Fruit fly (Drosophila melanogaster) S2 (cell line): ENCODE measurements around the gene CG43155.

Experiments
- CG8478 ChIP-seq: fragments of >200 bp; optimal IDR thresholded peaks from 2 replicates; lab custom pipeline; 2018
- CTCF ChIP-seq, 2 experiments: fragments of >200 bp; optimal IDR thresholded peaks; 2 replicates each; lab custom pipeline; 2018

Gene CG43155

DNA sequence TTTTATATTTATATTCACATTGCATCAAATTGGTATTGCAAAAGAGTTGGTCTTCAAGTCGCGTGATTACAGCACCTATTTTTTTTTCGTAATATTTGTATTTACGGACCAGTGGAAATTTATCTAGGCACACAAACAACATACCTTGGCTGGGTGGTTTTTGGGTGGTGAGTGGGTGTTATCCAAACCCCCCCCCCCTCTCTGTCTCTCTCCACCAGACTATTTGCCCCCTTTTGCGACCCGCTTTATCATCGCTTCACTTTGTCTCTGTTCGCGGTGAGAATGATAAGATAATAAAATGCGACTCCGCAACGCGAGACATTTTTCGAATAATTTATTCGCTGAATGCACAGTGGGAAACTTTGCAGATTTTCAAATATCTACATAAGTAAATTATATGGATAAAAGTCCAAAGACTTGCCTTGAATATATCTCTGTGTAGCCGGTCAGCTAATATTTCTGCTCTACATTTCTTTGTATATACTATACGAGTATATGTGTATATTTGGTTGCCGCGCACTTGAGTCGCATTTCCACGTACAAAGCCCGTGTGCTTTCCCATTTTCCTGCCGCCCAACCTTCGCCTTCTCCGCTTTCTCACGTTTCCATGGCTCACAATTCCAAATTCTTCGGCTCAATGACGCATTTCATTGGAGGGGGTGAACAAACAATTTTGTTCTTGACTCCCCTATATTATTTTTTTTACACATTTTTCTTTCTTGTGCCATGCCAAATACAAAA is 41.8 kb downstream of the CG43155 start:
- no peak for TF ChIP-seq CG8478
- TF ChIP-seq CTCF (optimal IDR thresholded peaks at IDR 0.05; lab: Kevin White, UChicago) = no peak

DNA sequence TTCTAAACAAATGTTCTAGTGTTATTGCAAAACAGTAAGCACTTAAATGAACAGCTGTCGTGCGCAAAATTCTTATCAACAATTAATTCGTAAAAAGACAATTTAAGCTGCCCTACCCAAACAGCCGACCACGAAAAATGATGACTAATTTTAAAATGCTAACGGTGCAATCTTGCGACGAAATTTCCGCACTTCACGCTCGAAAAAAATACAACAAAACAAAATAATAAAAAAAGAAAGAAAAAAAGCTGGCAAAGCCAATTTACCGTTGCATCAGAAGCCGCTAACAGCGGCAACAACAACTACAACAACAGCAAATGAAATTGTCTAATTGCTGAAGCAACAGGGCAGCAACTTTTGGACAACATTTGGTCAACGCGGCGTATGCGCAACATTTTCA is 44.0 kb downstream of the CG43155 start:
- TF ChIP-seq CTCF (optimal IDR thresholded peaks at IDR 0.05; lab: Kevin White, UChicago) = no peak
- TF ChIP-seq CG8478 = no peak

DNA sequence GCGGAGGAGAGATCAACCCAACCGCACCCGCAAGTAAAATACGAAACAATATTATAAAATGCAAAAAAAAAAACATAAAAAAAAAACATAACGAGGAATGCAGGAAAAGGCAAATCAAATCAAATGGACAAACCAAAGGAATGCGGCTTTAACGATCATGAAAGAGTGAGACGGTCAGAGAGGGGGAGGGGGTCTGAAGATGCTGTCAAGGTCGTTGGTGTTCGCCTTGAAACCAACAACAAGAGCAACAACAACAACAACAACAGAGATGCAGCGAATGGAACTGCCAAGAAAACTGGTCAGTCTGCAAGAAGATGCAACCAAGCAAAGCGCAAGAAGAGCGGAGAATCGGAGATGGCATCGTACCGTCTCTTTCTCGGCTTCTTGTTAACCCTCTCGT is 46.6 kb downstream of the CG43155 start:
- TF ChIP-seq CTCF (optimal IDR thresholded peaks at IDR 0.05; lab: Kevin White, UChicago) (no peak), CG8478 (no peak)

DNA sequence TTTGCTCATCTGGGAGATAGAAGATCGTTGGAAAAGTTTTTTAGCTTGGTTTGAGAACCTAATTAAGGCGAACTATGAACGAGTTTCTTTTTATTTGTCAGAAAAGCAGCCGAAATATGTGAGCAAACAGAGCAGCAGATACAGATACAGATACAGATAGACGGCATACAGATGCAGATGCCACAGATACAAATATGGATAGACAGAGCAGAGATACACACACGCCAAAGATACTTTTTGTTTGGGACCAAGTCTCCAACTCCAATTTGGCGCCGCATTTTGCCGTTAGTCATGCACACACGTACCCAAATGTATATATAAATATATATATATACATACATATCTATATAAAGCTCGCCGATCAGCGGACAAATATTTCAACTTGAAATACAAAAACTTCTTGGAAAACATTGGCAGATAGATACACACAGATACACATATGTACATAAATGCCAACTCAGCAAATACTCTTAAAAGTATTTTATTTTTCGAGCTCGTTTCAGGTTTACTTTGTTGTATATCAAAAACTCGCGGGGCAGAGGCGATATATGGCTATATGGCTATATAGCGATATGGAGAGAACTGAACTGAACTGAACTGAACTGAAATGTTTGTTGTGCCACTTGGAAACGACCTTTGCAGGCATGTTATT is 50.7 kb downstream of the CG43155 start:
- TF ChIP-seq CTCF (optimal IDR thresholded peaks at IDR 0.05; lab: Kevin White, UChicago) (no peak), CG8478 (no peak)

DNA sequence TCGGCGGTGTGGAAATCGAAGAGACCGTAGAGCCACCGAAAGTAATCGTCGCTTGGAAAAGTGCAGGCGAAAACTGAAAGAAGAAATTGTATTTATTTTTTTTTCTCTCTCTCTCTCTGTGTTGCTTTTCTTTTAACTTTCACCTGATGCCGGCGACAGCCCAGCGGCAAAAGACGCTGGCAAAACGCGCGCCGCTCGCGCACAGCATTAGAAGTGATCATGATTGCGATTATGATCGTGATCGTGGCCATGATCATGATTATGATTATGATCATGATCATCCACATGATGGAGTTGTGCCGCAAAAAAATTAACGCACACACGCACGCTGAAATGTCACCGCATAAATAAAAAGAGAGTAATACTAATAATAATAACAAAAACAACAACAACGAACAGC is 51.7 kb downstream of the CG43155 start:
- TF ChIP-seq CG8478 (no peak), CTCF (optimal IDR thresholded peaks at IDR 0.05; lab: Kevin White, UChicago) (no peak)

DNA sequence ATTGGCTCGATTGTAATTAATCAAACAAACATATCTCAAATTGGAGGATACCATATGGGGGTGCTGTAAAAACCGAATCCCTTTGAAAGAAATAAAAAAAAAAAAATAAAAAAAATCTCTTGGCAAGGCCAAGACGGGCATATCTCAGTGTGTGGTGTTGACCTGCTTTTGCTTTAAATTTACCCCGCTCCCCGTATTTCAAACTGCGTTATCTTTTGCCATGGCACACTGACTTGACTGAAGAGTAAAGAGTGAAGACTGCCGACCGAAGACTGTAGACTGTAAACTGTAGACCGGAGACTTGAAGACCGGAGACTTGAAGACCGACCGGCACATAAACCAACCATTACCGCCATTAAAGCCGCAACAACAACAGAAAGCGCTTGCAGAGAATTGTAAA is 52.4 kb downstream of the CG43155 start:
- no peak for TF ChIP-seq CTCF (optimal IDR thresholded peaks at IDR 0.05; lab: Kevin White, UChicago)
- TF ChIP-seq CG8478 = no peak

DNA sequence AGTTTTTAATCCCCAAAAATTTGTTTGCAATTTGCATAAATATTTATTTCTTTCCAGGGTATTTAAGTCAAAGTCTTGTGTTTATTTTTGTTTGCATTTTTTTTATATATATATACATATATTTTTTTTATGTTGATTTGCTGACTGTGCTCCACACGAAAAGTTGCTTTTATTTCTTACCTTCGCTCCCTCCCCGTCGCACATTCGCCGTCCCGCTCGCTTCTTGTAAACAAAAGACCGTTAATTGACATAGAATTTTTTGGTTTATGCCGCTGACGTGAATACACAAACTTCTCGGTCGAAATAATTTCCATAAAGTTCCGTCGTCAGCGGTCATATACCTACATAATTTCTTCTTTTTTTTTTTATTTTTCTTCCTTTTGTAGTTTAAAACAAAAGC is 53.3 kb downstream of the CG43155 start:
- TF ChIP-seq CTCF (optimal IDR thresholded peaks at IDR 0.05; lab: Kevin White, UChicago) (no peak), CG8478 (no peak)

DNA sequence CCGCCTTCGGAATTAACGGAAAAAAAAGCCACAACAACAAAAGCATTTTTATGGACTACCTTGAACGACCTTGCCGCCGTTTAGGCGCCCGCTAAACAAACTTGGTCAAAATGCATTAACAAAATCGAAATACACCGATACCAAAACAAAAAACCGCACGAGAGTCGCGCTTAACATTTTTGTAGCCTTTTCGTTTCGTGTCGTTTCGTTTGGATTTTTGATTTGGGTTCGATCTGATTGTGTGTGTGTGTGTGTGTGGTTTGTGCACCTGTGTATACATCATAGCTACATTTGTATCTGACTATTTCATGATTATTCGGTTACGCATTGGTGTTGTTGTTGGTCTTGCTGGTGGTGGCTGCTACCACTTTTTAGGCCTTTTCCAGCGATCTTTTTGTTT is 56.0 kb downstream of the CG43155 start:
- TF ChIP-seq CTCF (optimal IDR thresholded peaks at IDR 0.05; lab: Kevin White, UChicago) (no peak), CG8478 (no peak)

DNA sequence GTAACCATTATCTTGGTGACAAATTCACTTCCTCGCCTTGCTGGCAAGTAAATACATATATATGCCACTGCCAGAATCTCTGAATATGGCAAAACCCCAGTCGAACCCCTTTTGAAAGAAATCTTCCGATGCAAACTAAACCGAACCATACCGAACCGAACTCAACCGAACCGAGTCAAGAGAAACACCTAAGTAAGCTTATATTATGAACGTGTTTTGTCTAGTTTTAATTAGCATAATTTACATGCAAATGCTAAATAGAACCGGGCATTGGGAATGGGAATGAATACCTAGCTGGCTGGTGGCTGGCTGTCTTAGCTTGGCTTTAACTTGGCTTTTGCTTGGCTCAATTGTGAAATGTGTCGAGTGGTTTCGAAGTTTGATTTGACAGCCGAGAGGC is 57.7 kb downstream of the CG43155 start:
- TF ChIP-seq CG8478 (no peak), CTCF (optimal IDR thresholded peaks at IDR 0.05; lab: Kevin White, UChicago) (no peak)

DNA sequence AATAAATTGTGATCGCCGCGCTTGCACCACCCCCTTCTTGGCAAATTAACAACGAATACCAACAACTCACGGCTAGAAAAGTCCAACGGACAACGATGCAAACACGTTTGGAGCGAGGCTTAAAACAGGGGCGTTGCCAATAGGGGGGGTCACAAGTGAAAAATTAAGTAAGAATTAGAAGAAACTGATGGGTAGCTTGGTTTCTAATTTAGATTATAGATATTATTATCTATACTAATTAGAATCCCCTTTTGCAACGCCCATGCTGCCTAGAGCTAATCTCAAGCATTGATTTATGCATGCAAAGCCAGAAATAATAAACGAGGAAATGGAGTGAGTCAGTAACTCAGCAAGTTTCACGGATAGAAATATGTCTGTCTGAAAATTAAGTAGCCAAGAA is 58.8 kb downstream of the CG43155 start:
- TF ChIP-seq CTCF (optimal IDR thresholded peaks at IDR 0.05; lab: Kevin White, UChicago) (no peak), CG8478 (no peak)

DNA sequence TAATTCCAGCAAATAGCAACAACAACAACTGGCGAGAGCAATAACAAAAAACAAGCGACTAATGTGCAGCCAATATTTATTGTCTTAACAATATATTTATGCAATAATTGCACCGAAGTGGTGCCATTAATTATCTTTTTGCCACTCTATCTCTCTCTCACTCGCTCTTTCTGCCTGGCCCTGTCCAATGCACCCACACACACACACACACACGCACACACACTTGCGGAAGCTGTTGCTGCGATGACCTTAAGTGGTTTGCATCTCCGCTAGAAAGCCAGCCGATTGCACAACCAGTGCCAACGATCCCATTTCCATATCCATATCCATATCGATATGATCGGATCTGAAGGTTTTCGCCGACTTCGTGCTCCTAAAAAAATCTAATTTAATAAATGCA is 60.6 kb downstream of the CG43155 start:
- no peak for TF ChIP-seq CTCF (optimal IDR thresholded peaks at IDR 0.05; lab: Kevin White, UChicago)
- no peak for TF ChIP-seq CG8478

DNA sequence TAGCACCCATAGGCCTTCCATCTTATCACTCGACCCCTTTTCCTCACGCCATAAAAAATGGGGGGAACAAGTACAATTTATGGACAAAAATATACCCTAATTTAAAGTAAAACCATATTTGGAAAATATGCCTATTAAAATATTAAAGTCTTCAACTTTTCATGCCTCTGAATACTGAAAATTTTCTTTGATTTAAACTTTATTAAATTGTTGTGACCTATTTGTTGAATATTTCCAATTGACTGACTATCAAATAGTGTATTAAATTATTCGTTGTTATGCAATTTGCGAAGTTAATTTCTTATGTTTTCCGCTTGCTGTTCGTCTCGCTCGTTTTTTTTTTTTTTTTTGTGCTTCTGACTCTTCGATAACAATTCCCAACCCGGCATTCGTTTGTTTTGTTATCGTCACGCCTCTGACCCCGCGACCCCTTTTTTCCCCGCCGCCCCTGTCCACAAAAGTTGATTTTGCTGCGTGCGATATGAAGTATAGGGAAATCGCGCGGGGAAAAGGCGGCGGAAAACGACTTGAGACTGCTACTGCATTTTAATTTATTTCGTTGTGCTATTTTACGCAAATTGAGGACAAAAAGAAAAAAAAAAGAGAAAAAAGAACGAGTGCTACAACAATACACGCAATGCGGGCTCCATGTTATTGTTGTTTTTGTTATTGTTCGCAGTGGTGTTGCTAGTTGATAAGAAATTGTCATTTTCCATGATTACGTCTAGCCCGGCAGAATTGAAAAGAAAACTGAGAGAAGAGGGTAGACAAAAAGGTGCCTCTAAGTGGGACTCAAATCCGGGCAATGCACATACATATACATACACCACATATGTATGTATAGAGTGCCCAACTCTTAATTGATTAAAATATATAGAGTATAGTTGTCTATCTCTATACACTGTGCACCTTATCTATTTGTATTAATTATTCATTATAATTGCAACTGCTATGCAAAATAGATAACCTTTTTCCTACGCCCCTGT is 62.3 kb downstream of the CG43155 start:
- no peak for TF ChIP-seq CG8478
- no peak for TF ChIP-seq CTCF (optimal IDR thresholded peaks at IDR 0.05; lab: Kevin White, UChicago)

DNA sequence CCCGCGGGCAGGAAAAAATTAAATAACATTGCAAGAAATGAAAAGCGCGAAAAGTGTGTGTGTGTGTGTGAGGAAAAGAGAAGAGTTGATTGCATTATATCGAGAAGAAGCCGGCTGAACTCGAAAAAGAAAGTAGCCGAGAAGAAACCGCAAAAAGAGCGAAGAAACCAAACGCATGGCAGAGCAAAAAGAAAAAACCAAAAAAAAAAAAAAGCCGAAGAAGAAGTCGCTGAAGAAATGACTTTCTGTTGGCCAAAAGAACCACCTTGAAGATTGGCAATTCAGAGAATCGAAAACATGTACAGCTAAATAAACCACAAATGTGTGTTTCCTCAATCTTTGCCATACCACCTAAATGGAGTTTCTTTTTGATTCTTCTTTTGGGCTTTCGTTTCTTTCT is 64.3 kb downstream of the CG43155 start:
- TF ChIP-seq CTCF (optimal IDR thresholded peaks at IDR 0.05; lab: Kevin White, UChicago) = no peak
- TF ChIP-seq CG8478 = no peak
